Worm (Caenorhabditis elegans): ENCODE results near the gene snu-66.

ce11 chrV:7575563-7575962 is at the start of gene snu-66, which contains the start of gene ints-9:
- no peak for TF ChIP-seq ceh-39 (tag; optimal IDR thresholded peaks at IDR 0.05)
- no peak for TF ChIP-seq M03D4.4 (tag; optimal IDR thresholded peaks at IDR 0.05)
- TF ChIP-seq snpc-4 (tag; optimal IDR thresholded peaks at IDR 0.05), result no peak
- no peak for TF ChIP-seq lin-13 (tag; optimal IDR thresholded peaks at IDR 0.05)

Measured in whole organism, mixed stage, embryonic.